Worm (Caenorhabditis elegans) whole organism, L4/young adult: ENCODE measurements around the gene noah-2.
A peak's percentile ranks its signal among the peaks of the same experiment; 100 is the strongest.

Experiments used
- W03F9.2 ChIP-seq: fragments of 150-350 bp; optimal IDR thresholded peaks from 2 replicates; lab custom pipeline; 2014; ENCODE audit warnings: missing biosample characterization, missing genetic modification characterization
- dao-5 ChIP-seq: sonication (generic microtip); optimal IDR thresholded peaks from 2 replicates; lab custom pipeline; 2016; ENCODE audit warnings: missing genotype, missing genetic modification characterization, moderate library complexity, missing compliant biosample characterization
- him-1 ChIP-seq: sonication (generic microtip); optimal IDR thresholded peaks from 2 replicates; lab custom pipeline; 2016; ENCODE audit warnings: missing genotype, missing genetic modification reagents, missing genetic modification characterization, missing compliant biosample characterization

The noah-2 gene

DNA sequence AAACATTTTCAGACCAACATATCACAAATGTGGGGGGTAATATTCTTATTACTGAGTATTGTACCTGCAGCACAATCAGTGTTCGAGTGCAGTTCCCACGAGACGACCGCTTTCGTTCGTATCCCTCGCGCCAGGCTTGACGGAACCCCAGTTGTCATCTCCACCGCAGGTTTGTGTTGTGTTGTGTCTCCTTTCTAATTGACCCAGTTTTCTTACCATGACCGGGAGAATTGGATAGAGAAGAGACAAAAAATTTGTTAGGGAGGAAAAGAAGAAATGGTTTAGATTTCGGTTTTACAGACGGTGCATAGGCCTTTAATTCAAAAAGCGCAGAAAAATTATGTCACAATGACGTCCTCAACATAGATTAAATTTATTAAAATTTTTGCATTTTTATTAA, at the start of gene noah-2:
noah-2 (plus strand) TSS at position 13 of the 400 bp plus-strand sequence.
- TF ChIP-seq him-1 (tag; lab: Kevin White, UChicago) (no peak), W03F9.2 (tag; lab: Kevin White, UChicago) (no peak), dao-5 (tag; lab: Kevin White, UChicago) (no peak)

DNA sequence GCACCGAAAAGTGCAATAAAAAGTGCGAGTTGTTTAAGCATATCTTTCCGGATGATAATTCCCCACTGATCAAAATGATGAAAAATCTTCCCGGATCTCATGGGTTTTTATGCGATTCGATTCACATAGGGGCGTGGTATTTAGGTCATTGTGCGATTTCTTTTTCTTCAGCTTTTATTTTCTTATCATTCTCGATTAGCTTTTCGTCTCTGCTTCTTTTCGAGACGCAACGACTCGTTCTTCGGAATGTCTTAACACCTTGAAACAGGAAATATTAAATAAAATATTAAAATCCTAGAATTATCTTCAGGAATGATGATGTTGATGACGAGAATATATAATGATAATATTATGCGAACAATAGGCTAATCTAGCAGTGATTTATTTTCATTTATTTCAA, 47.4 kb upstream of the noah-2 start, which contains the start of gene Y37A1B.7:
Y37A1B.7 (minus strand) TSS at position 101 of the 400 bp plus-strand sequence.
- TF ChIP-seq dao-5 (tag; lab: Kevin White, UChicago) = no peak
- TF ChIP-seq W03F9.2 (tag; lab: Kevin White, UChicago) = no peak
- TF ChIP-seq him-1 (tag; lab: Kevin White, UChicago) = no peak

DNA sequence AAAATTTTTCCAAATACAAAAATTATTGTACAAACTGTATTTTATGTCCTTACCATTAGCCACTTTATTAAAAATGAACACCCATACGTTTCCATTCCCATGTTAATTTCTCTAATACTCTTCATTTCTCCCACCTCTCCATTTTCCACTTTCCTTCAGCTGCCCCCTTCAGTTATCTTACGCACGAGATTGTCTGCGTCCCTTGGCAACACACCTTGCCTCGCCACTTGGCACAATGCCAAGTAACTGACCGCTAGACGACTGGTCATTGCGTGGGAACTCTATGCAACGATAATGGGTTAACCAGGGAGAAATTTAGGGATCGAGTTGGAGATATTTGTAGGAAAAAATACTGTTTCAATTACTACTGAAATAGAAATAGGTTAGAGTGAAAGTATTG, 44.3 kb upstream of the noah-2 start:
- TF ChIP-seq him-1 (tag; lab: Kevin White, UChicago) = no peak
- TF ChIP-seq dao-5 (tag; lab: Kevin White, UChicago) = no peak

DNA sequence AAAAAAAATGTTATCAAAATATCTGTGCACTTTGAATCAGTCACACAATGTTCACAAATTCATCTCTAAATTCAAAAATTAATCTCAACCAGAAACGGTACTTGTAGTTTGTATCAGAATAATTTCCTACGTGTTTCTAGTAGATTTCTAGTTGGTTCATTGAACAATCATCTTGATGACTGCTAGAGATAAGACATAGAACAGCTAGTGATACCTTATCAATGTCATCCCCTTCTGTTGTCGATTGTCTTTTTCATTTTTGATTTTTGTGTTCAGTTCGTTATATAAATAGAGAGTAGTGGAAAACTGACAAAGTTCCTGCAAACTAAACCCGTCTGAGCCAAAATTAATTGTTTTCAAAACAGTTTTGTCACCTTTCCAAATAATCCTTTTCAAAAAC, 40.6 kb upstream of the noah-2 start:
- TF ChIP-seq dao-5 (tag; lab: Kevin White, UChicago) = no peak
- TF ChIP-seq him-1 (tag; lab: Kevin White, UChicago) = no peak
- TF ChIP-seq W03F9.2 (tag; lab: Kevin White, UChicago) = no peak

DNA sequence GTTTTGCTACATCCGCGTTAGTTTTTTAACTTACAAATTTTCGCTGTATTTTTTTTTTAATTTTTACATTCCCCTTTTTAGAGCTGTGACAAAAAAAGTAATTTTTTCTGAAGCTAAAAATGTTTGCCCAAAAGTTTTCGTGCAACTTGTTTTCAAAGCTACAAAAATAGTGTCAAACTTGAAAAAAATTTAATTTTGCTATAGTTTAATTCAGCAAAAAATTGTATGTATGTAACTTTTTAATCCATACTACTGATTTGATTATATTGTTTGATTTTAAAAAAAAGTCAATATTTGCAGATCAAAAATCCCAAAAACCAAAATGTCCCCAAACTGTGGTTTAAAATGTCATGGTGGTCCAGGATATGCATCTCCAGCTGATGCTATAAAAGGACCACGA, 40.2 kb upstream of the noah-2 start, which contains the start of gene semo-1:
semo-1 (plus strand) TSS at position 301 of the 400 bp plus-strand sequence.
- TF ChIP-seq dao-5 (tag; lab: Kevin White, UChicago) = no peak
- TF ChIP-seq W03F9.2 (tag; lab: Kevin White, UChicago) = no peak
- no peak for TF ChIP-seq him-1 (tag; lab: Kevin White, UChicago)

DNA sequence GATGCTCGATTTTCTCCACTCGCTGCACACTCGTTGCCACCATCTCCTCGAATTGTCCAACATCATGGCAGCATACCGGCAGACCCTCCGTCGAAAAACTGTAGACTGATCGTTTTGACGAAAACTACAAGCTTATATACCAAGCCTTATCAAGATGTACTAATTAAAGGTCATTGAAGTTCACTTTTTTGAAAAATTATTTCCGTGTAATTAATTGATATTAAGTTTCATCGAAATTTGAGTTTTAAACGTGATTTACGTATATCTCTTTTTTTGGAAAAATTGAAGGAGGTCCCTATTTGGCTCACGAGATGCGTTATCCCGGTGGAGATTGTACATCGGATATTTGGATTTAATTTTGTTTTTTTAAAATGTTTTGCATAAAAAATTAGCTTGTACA, 30.4 kb upstream of the noah-2 start, which contains the start of gene Y37A1B.4:
Y37A1B.4 (minus strand) TSS at position 101 of the 400 bp plus-strand sequence.
- TF ChIP-seq W03F9.2 (tag; lab: Kevin White, UChicago) = no peak

DNA sequence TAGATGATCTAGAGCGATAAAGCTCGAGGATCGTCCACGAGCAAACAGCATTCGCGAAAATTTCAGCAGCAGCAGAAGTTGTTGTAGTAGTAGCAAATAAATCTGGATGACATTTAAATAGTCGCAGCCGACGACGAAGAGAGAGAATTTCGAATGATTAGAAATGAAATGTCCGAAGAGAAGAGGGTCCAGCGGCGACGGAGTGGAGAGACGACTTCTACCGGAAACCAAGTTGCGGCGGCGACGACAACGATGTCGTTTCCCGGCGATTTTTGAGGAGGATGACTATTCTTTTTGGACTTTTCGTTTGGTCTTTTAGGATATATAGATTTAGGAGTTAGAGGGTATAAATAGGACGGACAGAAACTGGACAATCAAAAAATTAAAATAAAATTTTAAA, 24.7 kb upstream of the noah-2 start:
- TF ChIP-seq dao-5 (tag; lab: Kevin White, UChicago) = no peak
- TF ChIP-seq him-1 (tag; lab: Kevin White, UChicago) = no peak
- TF ChIP-seq W03F9.2 (tag; lab: Kevin White, UChicago) = no peak

DNA sequence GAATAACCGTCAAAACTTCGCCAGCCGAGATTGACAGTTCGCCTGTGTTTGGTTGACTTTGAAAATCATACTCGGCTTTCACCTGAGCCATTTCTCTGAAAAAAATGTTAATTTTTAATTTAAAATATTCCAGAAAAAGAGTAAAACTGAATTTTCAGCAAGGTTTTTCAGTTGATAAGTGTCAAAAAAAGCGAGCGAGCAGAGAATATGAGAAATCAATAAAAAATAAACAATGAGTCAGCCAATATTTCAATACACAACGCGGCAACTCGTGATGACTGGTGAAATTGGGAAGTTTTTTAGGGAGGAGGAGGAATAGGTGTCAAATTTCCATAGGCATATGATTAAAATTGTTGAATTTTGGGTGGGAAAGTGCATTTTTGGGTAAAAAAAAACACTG, 21.3 kb upstream of the noah-2 start, which contains the start of gene lst-4:
lst-4 (minus strand) TSS at position 101 of the 400 bp plus-strand sequence.
- no peak for TF ChIP-seq him-1 (tag; lab: Kevin White, UChicago)
- TF ChIP-seq W03F9.2 (tag; lab: Kevin White, UChicago) = no peak
- TF ChIP-seq dao-5 (tag; lab: Kevin White, UChicago) = no peak

DNA sequence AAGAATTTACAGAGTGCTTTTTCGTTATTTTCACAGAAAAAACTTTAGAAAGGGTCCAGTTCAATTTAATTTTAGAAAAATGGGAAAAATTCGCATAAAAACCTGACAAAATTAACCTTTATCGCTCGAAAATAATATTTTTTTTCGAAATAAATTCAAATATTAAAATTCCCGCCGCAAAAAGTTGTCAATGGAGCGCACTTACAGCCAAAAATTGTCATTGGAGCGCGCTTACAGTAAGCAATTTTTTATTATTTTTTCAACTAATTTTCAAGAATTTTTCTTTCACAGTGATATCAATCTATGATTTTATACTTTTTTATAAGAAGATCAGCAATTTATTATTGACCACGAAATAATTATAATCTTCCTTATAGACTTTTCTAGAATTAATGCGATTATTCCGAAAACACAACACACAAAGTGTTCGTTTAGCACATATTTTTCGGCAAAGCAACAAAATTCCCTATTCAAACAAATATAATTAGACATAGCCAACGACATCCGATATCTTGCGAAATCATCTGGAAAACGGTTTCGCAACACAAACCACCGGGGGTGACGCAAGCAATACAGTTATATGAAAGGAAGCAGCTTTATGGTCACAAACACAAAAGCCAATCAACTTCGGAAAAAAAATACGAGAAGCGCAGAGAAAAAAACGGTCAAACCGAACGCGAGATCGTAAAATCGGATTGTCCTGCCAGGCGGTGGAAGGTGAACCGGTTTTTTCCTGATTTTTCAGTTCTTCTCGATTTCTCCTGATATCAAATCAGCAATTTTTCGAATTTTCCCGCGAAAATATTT, 20.7 kb upstream of the noah-2 start:
- TF ChIP-seq him-1 (tag; lab: Kevin White, UChicago) = no peak
- peak; percentile 44 for TF ChIP-seq W03F9.2 (tag; lab: Kevin White, UChicago)
- no peak for TF ChIP-seq dao-5 (tag; lab: Kevin White, UChicago)

DNA sequence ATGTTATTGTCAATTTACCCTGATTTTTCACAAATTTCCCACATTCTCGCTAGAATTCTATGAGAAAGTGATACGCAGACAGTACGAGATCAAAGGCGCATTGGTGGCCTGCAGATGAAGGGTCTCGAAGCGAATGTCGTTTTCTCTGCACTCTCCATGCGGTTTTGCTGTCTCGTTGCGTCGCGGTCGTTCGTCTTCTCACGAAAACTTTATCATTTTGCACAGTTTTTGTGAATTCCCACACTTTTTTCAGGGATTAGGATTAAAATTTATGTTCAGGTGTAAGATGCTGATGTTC, 20.1 kb upstream of the noah-2 start:
- TF ChIP-seq him-1 (tag; lab: Kevin White, UChicago) (no peak), W03F9.2 (tag; lab: Kevin White, UChicago) (peak; percentile 36)

DNA sequence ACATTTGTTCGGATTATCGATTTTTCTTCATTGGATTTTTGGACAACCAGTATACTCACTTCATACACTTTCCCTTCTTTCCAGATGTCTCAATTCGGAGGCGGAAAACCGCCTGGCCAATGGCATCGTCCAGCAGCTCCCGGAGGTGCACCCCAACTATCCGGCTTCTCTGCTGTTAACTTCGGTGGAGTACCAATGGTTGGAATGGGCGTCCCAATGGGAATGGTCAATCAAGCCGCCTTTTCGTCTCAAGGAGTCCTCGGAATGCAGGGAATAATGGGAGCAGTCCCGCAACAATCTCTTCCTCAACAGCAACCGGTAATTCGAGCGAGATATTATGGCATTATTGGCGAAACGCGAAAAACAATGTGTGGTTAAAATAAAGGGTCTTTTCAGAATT, 19.6 kb upstream of the noah-2 start, which contains the start of gene ccar-1:
ccar-1 (plus strand) TSS at position 83 of the 400 bp plus-strand sequence.
- no peak for TF ChIP-seq dao-5 (tag; lab: Kevin White, UChicago)
- TF ChIP-seq him-1 (tag; lab: Kevin White, UChicago) = no peak
- TF ChIP-seq W03F9.2 (tag; lab: Kevin White, UChicago) = no peak

DNA sequence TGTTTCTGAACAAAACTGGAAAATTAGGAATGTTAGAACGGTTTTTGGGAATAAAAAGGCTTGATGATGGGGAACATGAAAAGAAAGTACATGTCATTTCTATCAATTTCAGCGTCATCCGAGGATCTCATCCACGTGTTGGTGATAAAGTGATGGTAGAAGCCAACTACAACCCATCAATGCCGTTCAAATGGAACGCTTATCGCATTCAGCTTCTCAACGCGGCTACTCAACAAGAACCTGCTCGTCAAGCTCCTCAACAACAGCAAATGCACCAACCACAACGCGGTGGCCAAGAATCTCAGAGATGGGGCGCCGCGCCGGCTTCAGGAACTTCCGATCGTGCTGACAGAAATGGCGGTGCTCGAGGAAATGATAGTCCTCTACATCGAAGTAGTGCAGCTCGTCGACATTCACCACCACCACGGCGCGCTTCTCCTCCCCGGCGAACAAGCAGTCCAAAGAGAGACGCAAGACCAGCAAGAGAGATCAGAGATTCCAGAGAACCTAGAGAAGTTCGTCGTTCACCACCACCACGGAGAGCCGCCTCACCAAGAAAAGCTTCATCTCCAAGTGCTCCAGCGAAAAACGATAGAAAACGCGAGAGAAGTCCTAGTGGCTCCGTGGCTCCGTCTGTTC, 18.9 kb upstream of the noah-2 start:
- no peak for TF ChIP-seq W03F9.2 (tag; lab: Kevin White, UChicago)
- no peak for TF ChIP-seq him-1 (tag; lab: Kevin White, UChicago)
- no peak for TF ChIP-seq dao-5 (tag; lab: Kevin White, UChicago)

DNA sequence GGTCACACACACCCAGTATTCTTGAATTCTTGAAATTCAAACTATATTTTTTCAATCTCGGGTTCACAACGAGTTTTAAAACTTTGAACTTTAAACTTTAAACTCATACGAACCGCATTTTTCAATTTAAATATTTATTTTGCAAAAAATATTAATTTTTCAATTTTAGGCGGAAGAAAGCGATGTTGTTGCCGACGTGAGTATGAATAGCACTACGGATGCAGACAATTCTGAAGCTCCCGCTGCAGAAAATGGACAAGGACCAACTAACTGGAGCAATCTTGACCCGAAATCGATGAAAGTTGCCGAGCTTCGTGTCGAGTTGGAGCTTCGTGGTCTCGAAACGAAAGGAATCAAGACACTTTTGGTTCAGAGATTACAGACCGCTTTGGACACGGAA, 16.6 kb upstream of the noah-2 start:
- TF ChIP-seq dao-5 (tag; lab: Kevin White, UChicago) = no peak
- TF ChIP-seq him-1 (tag; lab: Kevin White, UChicago) = no peak
- no peak for TF ChIP-seq W03F9.2 (tag; lab: Kevin White, UChicago)

DNA sequence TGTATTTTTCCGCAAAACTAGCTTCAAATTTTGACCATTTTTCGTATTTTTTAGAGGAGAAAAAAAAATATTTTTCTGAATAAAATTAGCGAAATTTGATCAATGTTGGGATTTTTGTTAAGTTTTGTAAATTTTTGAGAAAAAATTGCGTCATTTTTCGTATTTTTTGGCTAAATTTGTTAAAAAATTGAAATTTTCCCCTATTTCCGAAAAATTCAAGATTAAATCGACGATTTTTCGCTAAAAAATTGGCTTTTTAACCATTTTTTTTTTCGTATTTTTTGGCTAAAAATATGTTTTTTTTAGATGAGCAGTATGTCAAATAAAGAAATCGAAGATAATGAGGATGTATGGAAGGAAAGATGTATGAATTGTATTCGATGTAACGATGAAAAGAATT, 13.9 kb upstream of the noah-2 start, which contains the start of gene cfp-1:
cfp-1 (plus strand) TSS at position 301 of the 400 bp plus-strand sequence.
- no peak for TF ChIP-seq dao-5 (tag; lab: Kevin White, UChicago)
- TF ChIP-seq him-1 (tag; lab: Kevin White, UChicago) = no peak
- no peak for TF ChIP-seq W03F9.2 (tag; lab: Kevin White, UChicago)
